Worm (Caenorhabditis elegans): ENCODE results near the gene K02E7.10.

The K02E7.10 gene

ce11 chrII:1100719-1101118 is 33.9 kb upstream of the K02E7.10 start, which contains the start of gene pho-14:
pho-14 (minus strand) TSS chrII:1100819.
- TF ChIP-seq flt-1 (GFP tag; IDR thresholded peaks at IDR 0.05) (no peak), ref-1 (GFP tag; conservative IDR thresholded peaks at IDR 0.05) (no peak), cog-1 (tag; optimal IDR thresholded peaks at IDR 0.05) (no peak), med-1 (GFP tag; optimal IDR thresholded peaks at IDR 0.05; ENCODE audit: insufficient read depth) (no peak), ztf-29 (GFP tag; IDR thresholded peaks at IDR 0.05) (no peak), T22C8.4 (GFP tag; IDR thresholded peaks at IDR 0.05) (no peak), ztf-23 (GFP tag; IDR thresholded peaks at IDR 0.05) (no peak), klf-2 (GFP tag; conservative IDR thresholded peaks at IDR 0.05) (no peak), tab-1 (GFP tag; IDR thresholded peaks at IDR 0.05) (no peak)

- TF ChIP-seq med-1 (GFP tag; optimal IDR thresholded peaks at IDR 0.05; ENCODE audit: insufficient read depth) (no peak), tab-1 (GFP tag; IDR thresholded peaks at IDR 0.05) (no peak), ztf-23 (GFP tag; IDR thresholded peaks at IDR 0.05) (no peak), klf-2 (GFP tag; conservative IDR thresholded peaks at IDR 0.05) (no peak), flt-1 (GFP tag; IDR thresholded peaks at IDR 0.05) (no peak), T22C8.4 (GFP tag; IDR thresholded peaks at IDR 0.05) (no peak)
Observed at ce11 chrII:1091706-1092105, 24.9 kb upstream of the K02E7.10 start, which contains the start of gene snf-3. snf-3 (plus strand) TSS chrII:1092006.

- TF ChIP-seq ref-1 (GFP tag; conservative IDR thresholded peaks at IDR 0.05): no peak
- no peak for TF ChIP-seq tab-1 (GFP tag; IDR thresholded peaks at IDR 0.05)
- no peak for TF ChIP-seq cog-1 (tag; optimal IDR thresholded peaks at IDR 0.05)
- TF ChIP-seq ztf-23 (GFP tag; IDR thresholded peaks at IDR 0.05): no peak
- no peak for TF ChIP-seq med-1 (GFP tag; optimal IDR thresholded peaks at IDR 0.05; ENCODE audit: insufficient read depth)
- TF ChIP-seq flt-1 (GFP tag; IDR thresholded peaks at IDR 0.05): no peak
- TF ChIP-seq T22C8.4 (GFP tag; IDR thresholded peaks at IDR 0.05): no peak
- TF ChIP-seq ztf-29 (GFP tag; IDR thresholded peaks at IDR 0.05): no peak
- TF ChIP-seq klf-2 (GFP tag; conservative IDR thresholded peaks at IDR 0.05): no peak
Observed at ce11 chrII:1090743-1091142, 23.9 kb upstream of the K02E7.10 start.

- TF ChIP-seq ref-1 (GFP tag; conservative IDR thresholded peaks at IDR 0.05) (no peak), T22C8.4 (GFP tag; IDR thresholded peaks at IDR 0.05) (no peak), cog-1 (tag; optimal IDR thresholded peaks at IDR 0.05) (no peak), ztf-29 (GFP tag; IDR thresholded peaks at IDR 0.05) (no peak), med-1 (GFP tag; optimal IDR thresholded peaks at IDR 0.05; ENCODE audit: insufficient read depth) (no peak)
Observed at ce11 chrII:1088527-1089230, 21.9 kb upstream of the K02E7.10 start.

- TF ChIP-seq T22C8.4 (GFP tag; IDR thresholded peaks at IDR 0.05) (no peak), ztf-23 (GFP tag; IDR thresholded peaks at IDR 0.05) (no peak), med-1 (GFP tag; optimal IDR thresholded peaks at IDR 0.05; ENCODE audit: insufficient read depth) (no peak), ztf-29 (GFP tag; IDR thresholded peaks at IDR 0.05) (no peak), klf-2 (GFP tag; conservative IDR thresholded peaks at IDR 0.05) (no peak), ref-1 (GFP tag; conservative IDR thresholded peaks at IDR 0.05) (no peak), flt-1 (GFP tag; IDR thresholded peaks at IDR 0.05) (no peak), cog-1 (tag; optimal IDR thresholded peaks at IDR 0.05) (no peak), tab-1 (GFP tag; IDR thresholded peaks at IDR 0.05) (no peak)
Observed at ce11 chrII:1086479-1086878, 19.7 kb upstream of the K02E7.10 start.

- TF ChIP-seq ref-1 (GFP tag; conservative IDR thresholded peaks at IDR 0.05) (no peak), ztf-23 (GFP tag; IDR thresholded peaks at IDR 0.05) (no peak), ztf-29 (GFP tag; IDR thresholded peaks at IDR 0.05) (no peak), flt-1 (GFP tag; IDR thresholded peaks at IDR 0.05) (no peak), cog-1 (tag; optimal IDR thresholded peaks at IDR 0.05) (no peak), med-1 (GFP tag; optimal IDR thresholded peaks at IDR 0.05; ENCODE audit: insufficient read depth) (no peak), T22C8.4 (GFP tag; IDR thresholded peaks at IDR 0.05) (no peak), klf-2 (GFP tag; conservative IDR thresholded peaks at IDR 0.05) (no peak), tab-1 (GFP tag; IDR thresholded peaks at IDR 0.05) (no peak)
Observed at ce11 chrII:1085546-1085945, 18.7 kb upstream of the K02E7.10 start.

ce11 chrII:1084899-1085298 is 18.1 kb upstream of the K02E7.10 start:
- TF ChIP-seq ztf-29 (GFP tag; IDR thresholded peaks at IDR 0.05): no peak
- TF ChIP-seq cog-1 (tag; optimal IDR thresholded peaks at IDR 0.05): peak; percentile 39

- no peak for TF ChIP-seq ztf-29 (GFP tag; IDR thresholded peaks at IDR 0.05)
- no peak for TF ChIP-seq ref-1 (GFP tag; conservative IDR thresholded peaks at IDR 0.05)
- no peak for TF ChIP-seq klf-2 (GFP tag; conservative IDR thresholded peaks at IDR 0.05)
- TF ChIP-seq ztf-23 (GFP tag; IDR thresholded peaks at IDR 0.05): no peak
- TF ChIP-seq cog-1 (tag; optimal IDR thresholded peaks at IDR 0.05): no peak
- no peak for TF ChIP-seq med-1 (GFP tag; optimal IDR thresholded peaks at IDR 0.05; ENCODE audit: insufficient read depth)
- TF ChIP-seq tab-1 (GFP tag; IDR thresholded peaks at IDR 0.05): no peak
- TF ChIP-seq T22C8.4 (GFP tag; IDR thresholded peaks at IDR 0.05): no peak
- no peak for TF ChIP-seq flt-1 (GFP tag; IDR thresholded peaks at IDR 0.05)
Observed at ce11 chrII:1082859-1083258, 16.1 kb upstream of the K02E7.10 start, which contains the start of gene K02E7.1. K02E7.1 (plus strand) TSS chrII:1083159.

ce11 chrII:1075424-1075823 is 8.6 kb upstream of the K02E7.10 start, which contains the start of gene K02E7.11:
K02E7.11 (minus strand) TSS chrII:1075524.
- no peak for TF ChIP-seq ztf-29 (GFP tag; IDR thresholded peaks at IDR 0.05)
- no peak for TF ChIP-seq flt-1 (GFP tag; IDR thresholded peaks at IDR 0.05)
- TF ChIP-seq tab-1 (GFP tag; IDR thresholded peaks at IDR 0.05): no peak
- TF ChIP-seq klf-2 (GFP tag; conservative IDR thresholded peaks at IDR 0.05): no peak
- TF ChIP-seq ztf-23 (GFP tag; IDR thresholded peaks at IDR 0.05): no peak
- TF ChIP-seq ref-1 (GFP tag; conservative IDR thresholded peaks at IDR 0.05): no peak
- no peak for TF ChIP-seq cog-1 (tag; optimal IDR thresholded peaks at IDR 0.05)
- no peak for TF ChIP-seq T22C8.4 (GFP tag; IDR thresholded peaks at IDR 0.05)
- no peak for TF ChIP-seq med-1 (GFP tag; optimal IDR thresholded peaks at IDR 0.05; ENCODE audit: insufficient read depth)

- no peak for TF ChIP-seq flt-1 (GFP tag; IDR thresholded peaks at IDR 0.05)
- TF ChIP-seq cog-1 (tag; optimal IDR thresholded peaks at IDR 0.05): no peak
- TF ChIP-seq klf-2 (GFP tag; conservative IDR thresholded peaks at IDR 0.05): no peak
- no peak for TF ChIP-seq med-1 (GFP tag; optimal IDR thresholded peaks at IDR 0.05; ENCODE audit: insufficient read depth)
- TF ChIP-seq ztf-23 (GFP tag; IDR thresholded peaks at IDR 0.05): no peak
- no peak for TF ChIP-seq ref-1 (GFP tag; conservative IDR thresholded peaks at IDR 0.05)
- TF ChIP-seq ztf-29 (GFP tag; IDR thresholded peaks at IDR 0.05): no peak
- no peak for TF ChIP-seq tab-1 (GFP tag; IDR thresholded peaks at IDR 0.05)
- no peak for TF ChIP-seq T22C8.4 (GFP tag; IDR thresholded peaks at IDR 0.05)
Observed at ce11 chrII:1072106-1072505, 5.3 kb upstream of the K02E7.10 start, which contains the start of gene K02E7.4. K02E7.4 (plus strand) TSS chrII:1072406.
